Worm (Caenorhabditis elegans) whole organism, midembryonic: ENCODE results near the gene C33D3.3.

Source experiments
- T22C8.4 ChIP-seq: fragments of 200-800 bp; sonication (Bioruptor generic); IDR thresholded peaks from 2 replicates; pipeline ENCODE4 v1.3.6; 2022; ENCODE audit warnings: missing genetic modification characterization, missing compliant biosample characterization
- cog-1 ChIP-seq: sonication (generic microtip); optimal IDR thresholded peaks from 2 replicates; lab custom pipeline; 2016; ENCODE audit warnings: missing genetic modification characterization, missing compliant biosample characterization
- flt-1 ChIP-seq: fragments of 200-800 bp; sonication (Bioruptor generic); IDR thresholded peaks from 2 replicates; pipeline ENCODE4 v1.3.6; 2022; ENCODE audit warnings: missing genetic modification characterization, missing compliant biosample characterization
- klf-2 ChIP-seq: fragments of 200-800 bp; sonication (Bioruptor generic); conservative IDR thresholded peaks from 2 replicates; pipeline ENCODE4 v1.3.6; 2022; ENCODE audit warnings: missing genetic modification reagents, missing genetic modification characterization, missing compliant biosample characterization
- med-1 ChIP-seq: sonication (generic microtip); optimal IDR thresholded peaks from 2 replicates; lab custom pipeline; 2017; ENCODE audit warnings: missing genetic modification characterization, mild to moderate bottlenecking, missing compliant biosample characterization, antibody characterized with exemption, missing genetic modification reagents; ENCODE audit not compliant: insufficient read depth
- ref-1 ChIP-seq: fragments of 200-800 bp; sonication (Bioruptor generic); conservative IDR thresholded peaks from 2 replicates; pipeline ENCODE4 v1.3.6; 2022; ENCODE audit warnings: missing genetic modification reagents, missing genetic modification characterization, missing compliant biosample characterization
- tab-1 ChIP-seq: fragments of 200-800 bp; sonication (Bioruptor generic); IDR thresholded peaks from 2 replicates; pipeline ENCODE4 v1.3.6; 2022; ENCODE audit warnings: missing genetic modification characterization, missing compliant biosample characterization
- ztf-23 ChIP-seq: fragments of 200-800 bp; sonication (Bioruptor generic); IDR thresholded peaks from 2 replicates; pipeline ENCODE4 v1.3.6; 2022; ENCODE audit warnings: missing genetic modification reagents, missing genetic modification characterization, missing compliant biosample characterization
- ztf-29 ChIP-seq: fragments of 200-800 bp; sonication (Bioruptor generic); IDR thresholded peaks from 2 replicates; pipeline ENCODE4 v1.3.6; 2022; ENCODE audit warnings: missing genetic modification reagents, missing genetic modification characterization, missing compliant biosample characterization

The C33D3.3 gene

ce11 chrX:10491044-10491443, 5.9 kb downstream of the C33D3.3 start, which contains the start of gene C33D3.5:
TSS of gene C33D3.5 (plus strand) at chrX:10491344.
- TF ChIP-seq ztf-29 (no peak), med-1 (GFP tag; lab: Kevin White, UChicago) (no peak), flt-1 (GFP tag; lab: Robert Waterston, UW) (no peak), T22C8.4 (GFP tag; lab: Robert Waterston, UW) (no peak), ref-1 (GFP tag; lab: Robert Waterston, UW) (no peak), klf-2 (GFP tag; lab: Robert Waterston, UW) (no peak), ztf-23 (no peak), cog-1 (no peak), tab-1 (GFP tag; lab: Robert Waterston, UW) (no peak)

- TF ChIP-seq ztf-29 (no peak), tab-1 (GFP tag; lab: Robert Waterston, UW) (no peak), ref-1 (GFP tag; lab: Robert Waterston, UW) (no peak), cog-1 (no peak), T22C8.4 (GFP tag; lab: Robert Waterston, UW) (no peak), ztf-23 (no peak), klf-2 (GFP tag; lab: Robert Waterston, UW) (no peak), med-1 (GFP tag; lab: Kevin White, UChicago) (no peak), flt-1 (GFP tag; lab: Robert Waterston, UW) (no peak)
These were observed 6.8 kb downstream of the C33D3.3 start for ce11 chrX:10491875-10492523.

ce11 chrX:10499590-10499989, 14.4 kb downstream of the C33D3.3 start, which contains the start of gene vab-3:
TSS of gene vab-3 (plus strand) at chrX:10499890.
- no peak for TF ChIP-seq ztf-23
- TF ChIP-seq tab-1 (GFP tag; lab: Robert Waterston, UW), result no peak
- TF ChIP-seq flt-1 (GFP tag; lab: Robert Waterston, UW), result no peak
- TF ChIP-seq T22C8.4 (GFP tag; lab: Robert Waterston, UW), result no peak
- no peak for TF ChIP-seq cog-1
- TF ChIP-seq klf-2 (GFP tag; lab: Robert Waterston, UW), result no peak
- TF ChIP-seq med-1 (GFP tag; lab: Kevin White, UChicago), result no peak
- TF ChIP-seq ref-1 (GFP tag; lab: Robert Waterston, UW), result no peak
- TF ChIP-seq ztf-29, result no peak

ce11 chrX:10503393-10503792, 18.2 kb downstream of the C33D3.3 start:
- TF ChIP-seq med-1 (GFP tag; lab: Kevin White, UChicago) (no peak), ztf-23 (no peak), cog-1 (no peak), klf-2 (GFP tag; lab: Robert Waterston, UW) (no peak), tab-1 (GFP tag; lab: Robert Waterston, UW) (no peak), T22C8.4 (GFP tag; lab: Robert Waterston, UW) (no peak), flt-1 (GFP tag; lab: Robert Waterston, UW) (no peak)

- no peak for TF ChIP-seq med-1 (GFP tag; lab: Kevin White, UChicago)
These were observed 20.0 kb downstream of the C33D3.3 start for ce11 chrX:10505193-10505592.

- TF ChIP-seq klf-2 (GFP tag; lab: Robert Waterston, UW) (no peak), T22C8.4 (GFP tag; lab: Robert Waterston, UW) (no peak), cog-1 (no peak)
These were observed 22.8 kb downstream of the C33D3.3 start for ce11 chrX:10507971-10508370.

- TF ChIP-seq ztf-29, result no peak
- TF ChIP-seq klf-2 (GFP tag; lab: Robert Waterston, UW), result no peak
- TF ChIP-seq T22C8.4 (GFP tag; lab: Robert Waterston, UW), result no peak
- TF ChIP-seq flt-1 (GFP tag; lab: Robert Waterston, UW), result no peak
- no peak for TF ChIP-seq ztf-23
- no peak for TF ChIP-seq ref-1 (GFP tag; lab: Robert Waterston, UW)
- TF ChIP-seq cog-1, result no peak
- no peak for TF ChIP-seq med-1 (GFP tag; lab: Kevin White, UChicago)
- no peak for TF ChIP-seq tab-1 (GFP tag; lab: Robert Waterston, UW)
These were observed 28.9 kb downstream of the C33D3.3 start for ce11 chrX:10514056-10514455.

- no peak for TF ChIP-seq T22C8.4 (GFP tag; lab: Robert Waterston, UW)
- TF ChIP-seq flt-1 (GFP tag; lab: Robert Waterston, UW), result no peak
- no peak for TF ChIP-seq ztf-23
- TF ChIP-seq tab-1 (GFP tag; lab: Robert Waterston, UW), result no peak
These were observed 29.7 kb downstream of the C33D3.3 start for ce11 chrX:10514834-10515233.

- TF ChIP-seq klf-2 (GFP tag; lab: Robert Waterston, UW), result no peak
- TF ChIP-seq med-1 (GFP tag; lab: Kevin White, UChicago), result no peak
- no peak for TF ChIP-seq ref-1 (GFP tag; lab: Robert Waterston, UW)
- no peak for TF ChIP-seq cog-1
- TF ChIP-seq tab-1 (GFP tag; lab: Robert Waterston, UW), result no peak
- no peak for TF ChIP-seq flt-1 (GFP tag; lab: Robert Waterston, UW)
- TF ChIP-seq ztf-23, result no peak
- no peak for TF ChIP-seq ztf-29
- TF ChIP-seq T22C8.4 (GFP tag; lab: Robert Waterston, UW), result no peak
These were observed 31.4 kb downstream of the C33D3.3 start for ce11 chrX:10516549-10516948.

ce11 chrX:10520185-10520584, 35.0 kb downstream of the C33D3.3 start:
- no peak for TF ChIP-seq med-1 (GFP tag; lab: Kevin White, UChicago)
- no peak for TF ChIP-seq T22C8.4 (GFP tag; lab: Robert Waterston, UW)
- TF ChIP-seq ztf-23, result no peak
- no peak for TF ChIP-seq klf-2 (GFP tag; lab: Robert Waterston, UW)
- TF ChIP-seq flt-1 (GFP tag; lab: Robert Waterston, UW), result no peak
- no peak for TF ChIP-seq ztf-29
- no peak for TF ChIP-seq cog-1
- TF ChIP-seq tab-1 (GFP tag; lab: Robert Waterston, UW), result no peak
- TF ChIP-seq ref-1 (GFP tag; lab: Robert Waterston, UW), result no peak
